Worm (Caenorhabditis elegans) whole organism, young adult: Measurements from ENCODE around the gene R09H3.3.

ENCODE experiments used
- C06A6.2 ChIP-seq: fragments of 200-800 bp; sonication (Bioruptor generic); conservative IDR thresholded peaks from 2 replicates; pipeline ENCODE4 v1.3.6; 2022; ENCODE audit warnings: missing genetic modification characterization, missing compliant biosample characterization
- D2030.7 ChIP-seq: fragments of 200-800 bp; sonication (Bioruptor generic); IDR thresholded peaks from 2 replicates; pipeline ENCODE4 v1.3.6; 2022; ENCODE audit warnings: missing genetic modification reagents, missing genetic modification characterization, missing compliant biosample characterization
- F23B12.7 ChIP-seq: sonication (generic microtip); optimal IDR thresholded peaks from 2 replicates; lab custom pipeline; 2017; ENCODE audit warnings: missing genetic modification characterization, mild to moderate bottlenecking, missing compliant biosample characterization, antibody characterized with exemption, moderate library complexity; ENCODE audit not compliant: insufficient read depth
- F37B4.10 ChIP-seq: fragments of 200-800 bp; sonication (Bioruptor generic); IDR thresholded peaks from 2 replicates; pipeline ENCODE4 v1.3.6; 2022; ENCODE audit warnings: missing genetic modification characterization, missing compliant biosample characterization
- F39B2.1 ChIP-seq: fragments of 200-800 bp; sonication (Bioruptor generic); IDR thresholded peaks from 2 replicates; pipeline ENCODE4 v1.3.6; 2022; ENCODE audit warnings: missing genetic modification reagents, missing genetic modification characterization, missing compliant biosample characterization
- F49E8.2 ChIP-seq: sonication (generic microtip); optimal IDR thresholded peaks from 3 replicates; lab custom pipeline; 2017; ENCODE audit warnings: missing genetic modification characterization, mild to moderate bottlenecking, missing compliant biosample characterization, antibody characterized with exemption, moderate library complexity; ENCODE audit not compliant: insufficient read depth
- F57C9.4 ChIP-seq: sonication (generic microtip); optimal IDR thresholded peaks from 2 replicates; lab custom pipeline; 2017; ENCODE audit warnings: mild to moderate bottlenecking, missing genetic modification characterization, missing compliant biosample characterization
- T07F8.4 ChIP-seq: sonication (generic microtip); optimal IDR thresholded peaks from 2 replicates; lab custom pipeline; 2016; ENCODE audit warnings: mild to moderate bottlenecking, missing genetic modification characterization, moderate library complexity, missing compliant biosample characterization
- Y56A3A.18 ChIP-seq: fragments of 200-800 bp; sonication (Bioruptor generic); IDR thresholded peaks from 2 replicates; pipeline ENCODE4 v1.3.6; 2022; ENCODE audit warnings: missing genetic modification reagents, missing genetic modification characterization, missing compliant biosample characterization
- Y95B8A.8 ChIP-seq: fragments of 200-800 bp; sonication (Bioruptor generic); IDR thresholded peaks from 2 replicates; pipeline ENCODE4 v1.3.6; 2022; ENCODE audit warnings: missing genetic modification reagents, missing genetic modification characterization, missing compliant biosample characterization
- ZK185.1 ChIP-seq: sonication (generic microtip); optimal IDR thresholded peaks from 2 replicates; lab custom pipeline; 2016; ENCODE audit warnings: mild to moderate bottlenecking, missing genetic modification characterization, missing compliant biosample characterization; ENCODE audit not compliant: poor library complexity, severe bottlenecking
- aptf-3 ChIP-seq: fragments of 200-800 bp; sonication (Bioruptor generic); IDR thresholded peaks from 2 replicates; pipeline ENCODE4 v1.3.6; 2022; ENCODE audit warnings: missing genetic modification characterization, missing compliant biosample characterization
- atf-7 ChIP-seq: sonication (generic microtip); optimal IDR thresholded peaks from 2 replicates; lab custom pipeline; 2017; ENCODE audit warnings: mild to moderate bottlenecking, missing genetic modification characterization, missing compliant biosample characterization
- attf-5 ChIP-seq: fragments of 200-800 bp; sonication (Bioruptor generic); optimal IDR thresholded peaks from 2 replicates; lab custom pipeline; 2018; ENCODE audit warnings: mild to moderate bottlenecking, missing genetic modification characterization, missing compliant biosample characterization
- bed-2 ChIP-seq: fragments of 200-800 bp; sonication (Bioruptor generic); IDR thresholded peaks from 2 replicates; pipeline ENCODE4 v1.3.6; 2022; ENCODE audit warnings: missing genetic modification reagents, missing genetic modification characterization, missing compliant biosample characterization
- cebp-2 ChIP-seq: fragments of 200-800 bp; sonication (Bioruptor generic); IDR thresholded peaks from 2 replicates; pipeline ENCODE4 v1.3.6; 2022; ENCODE audit warnings: missing genetic modification characterization, missing compliant biosample characterization
- ceh-27 ChIP-seq: fragments of 200-800 bp; sonication (Bioruptor generic); optimal IDR thresholded peaks from 2 replicates; lab custom pipeline; 2018; ENCODE audit warnings: mild to moderate bottlenecking, missing genetic modification characterization, moderate library complexity, missing compliant biosample characterization
- ceh-40 ChIP-seq: fragments of 200-800 bp; sonication (Bioruptor generic); IDR thresholded peaks from 2 replicates; pipeline ENCODE4 v1.3.6; 2022; ENCODE audit warnings: missing genetic modification characterization, missing compliant biosample characterization
- ceh-79 ChIP-seq: sonication (generic microtip); optimal IDR thresholded peaks from 2 replicates; lab custom pipeline; 2017; ENCODE audit warnings: mild to moderate bottlenecking, missing genetic modification characterization, missing compliant biosample characterization
- ceh-91 ChIP-seq: fragments of 200-800 bp; sonication (Bioruptor generic); IDR thresholded peaks from 2 replicates; pipeline ENCODE4 v1.3.6; 2022; ENCODE audit warnings: missing genetic modification reagents, missing genetic modification characterization, missing compliant biosample characterization
- die-1 ChIP-seq: sonication (generic microtip); optimal IDR thresholded peaks from 2 replicates; lab custom pipeline; 2016; ENCODE audit warnings: missing genotype, mild to moderate bottlenecking, missing genetic modification characterization, missing compliant biosample characterization
- dpff-1 ChIP-seq: sonication (generic microtip); optimal IDR thresholded peaks from 2 replicates; lab custom pipeline; 2017; ENCODE audit warnings: mild to moderate bottlenecking, missing genetic modification characterization, missing compliant biosample characterization
- dpl-1 ChIP-seq: fragments of 150-350 bp; optimal IDR thresholded peaks from 2 replicates; lab custom pipeline; 2014; ENCODE audit warnings: missing biosample characterization, missing genetic modification reagents, missing genetic modification characterization
- efl-1 ChIP-seq: fragments of 150-350 bp; optimal IDR thresholded peaks from 2 replicates; lab custom pipeline; 2014; ENCODE audit warnings: missing biosample characterization, missing genetic modification reagents, missing genetic modification characterization
- egrh-3 ChIP-seq: fragments of 200-800 bp; sonication (Bioruptor generic); IDR thresholded peaks from 2 replicates; pipeline ENCODE4 v1.3.6; 2022; ENCODE audit warnings: missing genetic modification reagents, missing genetic modification characterization, missing compliant biosample characterization
- hmg-20 ChIP-seq: fragments of 200-800 bp; sonication (Bioruptor generic); IDR thresholded peaks from 2 replicates; pipeline ENCODE4 v1.3.6; 2022; ENCODE audit warnings: missing genetic modification reagents, missing genetic modification characterization, missing compliant biosample characterization
- let-526 ChIP-seq: fragments of 200-800 bp; sonication (Bioruptor generic); IDR thresholded peaks from 2 replicates; pipeline ENCODE4 v1.3.6; 2022; ENCODE audit warnings: missing genetic modification reagents, missing genetic modification characterization, missing compliant biosample characterization
- lsl-1 ChIP-seq: fragments of 200-800 bp; sonication (Bioruptor generic); optimal IDR thresholded peaks from 2 replicates; lab custom pipeline; 2018; ENCODE audit warnings: mild to moderate bottlenecking, missing genetic modification characterization, moderate library complexity, missing compliant biosample characterization
- lsy-27 ChIP-seq: sonication (generic microtip); optimal IDR thresholded peaks from 2 replicates; lab custom pipeline; 2017; ENCODE audit warnings: missing genetic modification characterization, mild to moderate bottlenecking, missing compliant biosample characterization, antibody characterized with exemption, missing genotype, borderline replicate concordance; ENCODE audit not compliant: insufficient read depth
- madf-10 ChIP-seq: sonication (generic microtip); optimal IDR thresholded peaks from 2 replicates; lab custom pipeline; 2016; ENCODE audit warnings: mild to moderate bottlenecking, missing genetic modification characterization, missing compliant biosample characterization
- madf-3 ChIP-seq: fragments of 200-800 bp; sonication (Bioruptor generic); IDR thresholded peaks from 2 replicates; pipeline ENCODE4 v1.3.6; 2022; ENCODE audit warnings: missing genetic modification reagents, missing genetic modification characterization, missing compliant biosample characterization
- mcd-1 ChIP-seq: fragments of 200-800 bp; sonication (Bioruptor generic); IDR thresholded peaks from 2 replicates; pipeline ENCODE4 v1.3.6; 2022; ENCODE audit warnings: missing genetic modification reagents, missing genetic modification characterization, missing compliant biosample characterization
- mxl-1 ChIP-seq: sonication (generic microtip); optimal IDR thresholded peaks from 2 replicates; lab custom pipeline; 2016; ENCODE audit warnings: missing genetic modification characterization, missing compliant biosample characterization
- nfyb-1 ChIP-seq: fragments of 200-800 bp; sonication (Bioruptor generic); IDR thresholded peaks from 2 replicates; pipeline ENCODE4 v1.3.6; 2022; ENCODE audit warnings: missing genetic modification reagents, missing genetic modification characterization, missing compliant biosample characterization
- nhr-179 ChIP-seq: sonication (generic microtip); optimal IDR thresholded peaks from 2 replicates; lab custom pipeline; 2016; ENCODE audit warnings: mild to moderate bottlenecking, missing genetic modification characterization, missing compliant biosample characterization
- pbrm-1 ChIP-seq: fragments of 200-800 bp; sonication (Bioruptor generic); IDR thresholded peaks from 2 replicates; pipeline ENCODE4 v1.3.6; 2022; ENCODE audit warnings: missing genetic modification reagents, missing genetic modification characterization, missing compliant biosample characterization
- rcor-1 ChIP-seq: fragments of 200-800 bp; sonication (Bioruptor generic); IDR thresholded peaks from 2 replicates; pipeline ENCODE4 v1.3.6; 2022; ENCODE audit warnings: missing genetic modification reagents, missing genetic modification characterization, missing compliant biosample characterization
- rec-8 ChIP-seq, 2 experiments: sonication (generic microtip); optimal IDR thresholded peaks; 2 replicates each; lab custom pipeline; 2016; ENCODE audit warnings: mild to moderate bottlenecking in 2 of 2, missing genetic modification characterization in 2 of 2, missing genetic modification reagents in 2 of 2, missing genotype in 2 of 2, missing biosample characterization in 1 of 2, missing compliant biosample characterization in 1 of 2, moderate library complexity in 1 of 2
- snpc-1.1 ChIP-seq: sonication (generic microtip); optimal IDR thresholded peaks from 2 replicates; lab custom pipeline; 2017; ENCODE audit warnings: missing genetic modification characterization, mild to moderate bottlenecking, missing compliant biosample characterization, antibody characterized with exemption, moderate library complexity, missing genotype, missing genetic modification reagents; ENCODE audit not compliant: insufficient read depth
- tbp1 ChIP-seq: fragments of 200-800 bp; sonication (Bioruptor generic); optimal IDR thresholded peaks from 2 replicates; lab custom pipeline; 2018; ENCODE audit warnings: mild to moderate bottlenecking, missing genetic modification characterization, missing compliant biosample characterization
- tlf-1 ChIP-seq: fragments of 200-800 bp; sonication (Bioruptor generic); optimal IDR thresholded peaks from 2 replicates; lab custom pipeline; 2018; ENCODE audit warnings: mild to moderate bottlenecking, missing genetic modification characterization, missing compliant biosample characterization
- unc-130 ChIP-seq: sonication (generic microtip); optimal IDR thresholded peaks from 2 replicates; lab custom pipeline; 2016; ENCODE audit warnings: missing genetic modification reagents, missing genetic modification characterization, missing compliant biosample characterization
- zfh-2 ChIP-seq: fragments of 200-800 bp; sonication (Bioruptor generic); conservative IDR thresholded peaks from 2 replicates; pipeline ENCODE4 v1.3.6; 2022; ENCODE audit warnings: missing genetic modification reagents, missing genetic modification characterization, missing compliant biosample characterization
- ztf-18 ChIP-seq: sonication (generic microtip); optimal IDR thresholded peaks from 2 replicates; lab custom pipeline; 2016; ENCODE audit warnings: missing genotype, mild to moderate bottlenecking, missing genetic modification characterization, missing compliant biosample characterization
- ztf-25 ChIP-seq: fragments of 200-800 bp; sonication (Bioruptor generic); IDR thresholded peaks from 2 replicates; pipeline ENCODE4 v1.3.6; 2022; ENCODE audit warnings: missing genetic modification reagents, missing genetic modification characterization, missing compliant biosample characterization
- ztf-6 ChIP-seq: fragments of 200-800 bp; sonication (Bioruptor generic); IDR thresholded peaks from 2 replicates; pipeline ENCODE4 v1.3.6; 2022; ENCODE audit warnings: missing genetic modification reagents, missing genetic modification characterization, missing compliant biosample characterization

The R09H3.3 gene

ce11 chrX:1703840-1704239 lies 35.2 kb upstream of the R09H3.3 start, which contains the start of gene C36C9.5:
C36C9.5 (minus strand) TSS chrX:1703940.
- no peak for TF ChIP-seq F23B12.7
- no peak for TF ChIP-seq D2030.7 (GFP tag; lab: Robert Waterston, UW)
- TF ChIP-seq unc-130 (GFP tag; lab: Kevin White, UChicago) = no peak
- TF ChIP-seq ztf-25 (GFP tag; lab: Robert Waterston, UW) = no peak
- TF ChIP-seq madf-3 (GFP tag; lab: Robert Waterston, UW) = no peak
- TF ChIP-seq lsy-27 (tag; lab: Kevin White, UChicago) = no peak
- no peak for TF ChIP-seq aptf-3 (GFP tag; lab: Robert Waterston, UW)
- TF ChIP-seq dpff-1 (tag; lab: Kevin White, UChicago) = no peak
- no peak for TF ChIP-seq die-1

ce11 chrX:1703049-1703448 lies 34.4 kb upstream of the R09H3.3 start:
- no peak for TF ChIP-seq dpff-1 (tag; lab: Kevin White, UChicago)
- TF ChIP-seq ceh-40 (GFP tag; lab: Robert Waterston, UW) = no peak
- no peak for TF ChIP-seq mxl-1
- peak; percentile 70; the same call in 1 of the 2 replicates for TF ChIP-seq egrh-3 (GFP tag; lab: Robert Waterston, UW)
- no peak for TF ChIP-seq atf-7 (tag; lab: Kevin White, UChicago)
- TF ChIP-seq ztf-18 (tag; lab: Kevin White, UChicago) = no peak
- TF ChIP-seq mcd-1 = no peak
- TF ChIP-seq let-526 (GFP tag; lab: Robert Waterston, UW) = no peak
- TF ChIP-seq ztf-6 = no peak
- peak; percentile 94 for TF ChIP-seq zfh-2 (GFP tag; lab: Robert Waterston, UW)
- TF ChIP-seq cebp-2 = 0 out of 2 replicates have a peak, but pooled peaks have one; percentile 48
- no peak for TF ChIP-seq tlf-1 (GFP tag; lab: Kevin White, UChicago)

- TF ChIP-seq ztf-6 (no peak), tbp1 (GFP tag; lab: Kevin White, UChicago) (peak; percentile 80), lsl-1 (GFP tag; lab: Kevin White, UChicago) (no peak), ZK185.1 (no peak), mxl-1 (no peak), snpc-1.1 (tag; lab: Kevin White, UChicago) (no peak), rec-8 (tag; optimal IDR thresholded peaks at IDR 0.05; lab: Kevin White, UChicago) (no peak), pbrm-1 (GFP tag; lab: Robert Waterston, UW) (no peak), F39B2.1 (GFP tag; lab: Robert Waterston, UW) (no peak), bed-2 (GFP tag; lab: Robert Waterston, UW) (no peak), efl-1 (GFP tag; lab: Kevin White, UChicago) (no peak), ceh-27 (no peak), attf-5 (no peak), T07F8.4 (tag; lab: Kevin White, UChicago) (no peak), F37B4.10 (GFP tag; lab: Robert Waterston, UW) (no peak), egrh-3 (GFP tag; lab: Robert Waterston, UW) (no peak), Y95B8A.8 (GFP tag; lab: Robert Waterston, UW) (no peak), mcd-1 (no peak), C06A6.2 (no peak), madf-10 (tag; lab: Kevin White, UChicago) (no peak), tlf-1 (GFP tag; lab: Kevin White, UChicago) (no peak), F49E8.2 (tag; lab: Kevin White, UChicago) (no peak), hmg-20 (GFP tag; lab: Robert Waterston, UW) (no peak), dpl-1 (no peak), F57C9.4 (tag; lab: Kevin White, UChicago) (no peak), ceh-91 (GFP tag; lab: Robert Waterston, UW) (0 out of 2 replicates have a peak, but pooled peaks have one; percentile 28), ceh-79 (tag; lab: Kevin White, UChicago) (no peak), nhr-179 (tag; lab: Kevin White, UChicago) (no peak), rcor-1 (no peak), Y56A3A.18 (GFP tag; lab: Robert Waterston, UW) (no peak), nfyb-1 (GFP tag; lab: Robert Waterston, UW) (no peak)
Measured at ce11 chrX:1698476-1698875, 29.8 kb upstream of the R09H3.3 start.
